Fruit fly (Drosophila melanogaster) whole organism: Measurements from ENCODE around the gene alt.

Source experiments
- CG8478 ChIP-seq: fragments of >200 bp; optimal IDR thresholded peaks from 2 replicates; lab custom pipeline; 2018; ENCODE audit warnings: inconsistent platforms
- psq ChIP-seq: fragments of >200 bp; optimal IDR thresholded peaks from 2 replicates; lab custom pipeline; 2017

DNA sequence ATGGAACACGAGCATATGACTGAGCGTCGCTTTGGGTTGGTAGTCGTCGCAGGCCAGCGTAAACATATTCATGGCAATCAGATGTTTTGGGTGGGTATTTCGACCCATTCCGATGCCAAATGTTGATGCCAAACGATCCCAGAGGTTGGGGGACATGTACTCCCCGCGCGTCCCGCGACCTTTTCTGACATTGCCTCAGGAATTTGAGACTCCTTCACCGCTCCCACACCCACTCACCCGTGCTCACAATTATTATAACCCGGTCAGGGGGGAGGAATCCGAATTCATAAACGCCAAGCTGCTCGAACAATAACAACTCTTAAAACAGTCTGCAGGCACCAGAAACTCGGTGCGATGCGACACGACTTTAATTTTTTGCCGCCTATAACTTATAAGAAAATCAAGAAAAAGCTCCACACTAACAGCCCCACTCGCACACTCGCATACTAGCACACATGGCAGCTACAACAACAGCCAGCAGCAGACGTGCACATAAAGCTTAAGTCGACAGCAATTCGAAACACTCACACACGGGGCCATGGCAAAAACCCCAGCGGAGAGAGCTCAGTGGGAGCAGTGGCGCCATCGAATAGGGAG, 17.7 kb upstream of the alt start:
- TF ChIP-seq CG8478 (lab: Kevin White, UChicago) = no peak
- TF ChIP-seq psq (lab: Kevin White, UChicago) = no peak
